Fruit fly (Drosophila melanogaster) whole organism, prepupa: ENCODE measurements around the gene Targ3.

Experiments used
- Blimp-1 ChIP-seq: fragments of 200-800 bp; sonication (Bioruptor generic); optimal IDR thresholded peaks from 3 replicates; lab custom pipeline; 2017; ENCODE audit warnings: missing biosample characterization, missing genetic modification characterization, mild to moderate bottlenecking, moderate library complexity, missing genetic modification reagents
- CG10631 ChIP-seq: fragments of 200-800 bp; sonication (Bioruptor generic); optimal IDR thresholded peaks from 2 replicates; lab custom pipeline; 2016; ENCODE audit warnings: missing biosample characterization, missing genetic modification characterization
- CG10669 ChIP-seq: fragments of 200-800 bp; sonication (Bioruptor generic); optimal IDR thresholded peaks from 3 replicates; lab custom pipeline; 2018; ENCODE audit warnings: missing biosample characterization, mild to moderate bottlenecking, missing genetic modification characterization, moderate library complexity
- CG11762 ChIP-seq: fragments of 200-800 bp; sonication (Bioruptor generic); optimal IDR thresholded peaks from 3 replicates; lab custom pipeline; 2016; ENCODE audit warnings: missing biosample characterization, missing genetic modification characterization; ENCODE audit not compliant: insufficient read depth
- CG11902 ChIP-seq: fragments of 200-800 bp; sonication (Bioruptor generic); optimal IDR thresholded peaks from 3 replicates; lab custom pipeline; 2016; ENCODE audit warnings: missing biosample characterization, missing genetic modification characterization
- CG15336 ChIP-seq: fragments of 200-800 bp; sonication (Bioruptor generic); IDR thresholded peaks from 2 replicates; pipeline ENCODE4 v1.3.6; 2022; ENCODE audit warnings: missing biosample characterization, missing genetic modification characterization
- CG1621 ChIP-seq: fragments of 200-800 bp; sonication (Bioruptor generic); optimal IDR thresholded peaks from 3 replicates; lab custom pipeline; 2018; ENCODE audit warnings: missing biosample characterization, mild to moderate bottlenecking, missing genetic modification characterization
- CG16779 ChIP-seq: fragments of 200-800 bp; sonication (Bioruptor generic); optimal IDR thresholded peaks from 3 replicates; lab custom pipeline; 2017; ENCODE audit warnings: missing biosample characterization, mild to moderate bottlenecking, missing genetic modification characterization
- CG3032 ChIP-seq: fragments of 200-800 bp; optimal IDR thresholded peaks from 2 replicates; lab custom pipeline; 2019; ENCODE audit warnings: missing biosample characterization, mild to moderate bottlenecking, missing genetic modification characterization, moderate library complexity
- CG31627 ChIP-seq: fragments of 200-800 bp; sonication (Bioruptor generic); optimal IDR thresholded peaks from 3 replicates; lab custom pipeline; 2016; ENCODE audit warnings: missing biosample characterization, missing genetic modification characterization
- CG32006 ChIP-seq: fragments of 200-800 bp; sonication (Bioruptor generic); optimal IDR thresholded peaks from 3 replicates; lab custom pipeline; 2017; ENCODE audit warnings: missing biosample characterization, mild to moderate bottlenecking, missing genetic modification characterization
- CG34406 ChIP-seq: fragments of 200-800 bp; sonication (Bioruptor generic); optimal IDR thresholded peaks from 3 replicates; lab custom pipeline; 2016; ENCODE audit warnings: missing biosample characterization, missing genetic modification characterization
- CG3919 ChIP-seq: fragments of 200-800 bp; sonication (Bioruptor generic); optimal IDR thresholded peaks from 3 replicates; lab custom pipeline; 2016; ENCODE audit warnings: missing biosample characterization, missing genetic modification characterization
- CG6163 ChIP-seq: fragments of 200-800 bp; sonication (Bioruptor generic); IDR thresholded peaks from 3 replicates; pipeline ENCODE4 v1.3.6; 2022; ENCODE audit warnings: missing biosample characterization, missing genetic modification characterization
- CG6276 ChIP-seq: fragments of 200-800 bp; sonication (Bioruptor generic); optimal IDR thresholded peaks from 2 replicates; lab custom pipeline; 2017; ENCODE audit warnings: missing biosample characterization, mild to moderate bottlenecking, missing genetic modification characterization
- CG6808 ChIP-seq: fragments of 200-800 bp; sonication (Bioruptor generic); optimal IDR thresholded peaks from 3 replicates; lab custom pipeline; 2017; ENCODE audit warnings: missing biosample characterization, missing genetic modification characterization, mild to moderate bottlenecking, moderate library complexity, missing genetic modification reagents
- CG6854 ChIP-seq: fragments of 200-800 bp; sonication (Bioruptor generic); optimal IDR thresholded peaks from 2 replicates; lab custom pipeline; 2017; ENCODE audit warnings: missing biosample characterization, mild to moderate bottlenecking, missing genetic modification characterization
- CG7368 ChIP-seq: fragments of 200-800 bp; sonication (Bioruptor generic); optimal IDR thresholded peaks from 3 replicates; lab custom pipeline; 2016; ENCODE audit warnings: missing biosample characterization, missing genetic modification characterization
- CG8632 ChIP-seq: fragments of 200-800 bp; sonication (Bioruptor generic); optimal IDR thresholded peaks from 3 replicates; lab custom pipeline; 2016; ENCODE audit warnings: missing biosample characterization, missing genetic modification characterization
- CG9139 ChIP-seq: fragments of 200-800 bp; sonication (Bioruptor generic); optimal IDR thresholded peaks from 3 replicates; lab custom pipeline; 2017; ENCODE audit warnings: missing biosample characterization, mild to moderate bottlenecking, missing genetic modification characterization
- Eip78C ChIP-seq: fragments of 200-800 bp; sonication (Bioruptor generic); peaks from one replicate; lab custom pipeline; 2016; ENCODE audit warnings: missing biosample characterization, missing genetic modification characterization
- Eip93F ChIP-seq: fragments of 200-800 bp; sonication (Bioruptor generic); optimal IDR thresholded peaks from 2 replicates; lab custom pipeline; 2016; ENCODE audit warnings: missing biosample characterization, mild to moderate bottlenecking, missing genetic modification characterization
- Ets96B ChIP-seq: fragments of 200-800 bp; optimal IDR thresholded peaks from 2 replicates; lab custom pipeline; 2019; ENCODE audit warnings: missing biosample characterization, mild to moderate bottlenecking, missing genetic modification characterization, moderate library complexity
- Gug ChIP-seq: fragments of 200-800 bp; sonication (Bioruptor generic); IDR thresholded peaks from 2 replicates; pipeline ENCODE4 v1.3.6; 2022; ENCODE audit warnings: missing biosample characterization, missing genetic modification characterization
- Hr38 ChIP-seq: sonication (Bioruptor generic); optimal IDR thresholded peaks from 2 replicates; lab custom pipeline; 2016; ENCODE audit warnings: missing biosample characterization, missing genetic modification characterization
- Hr39 ChIP-seq: fragments of 200-800 bp; sonication (Bioruptor generic); optimal IDR thresholded peaks from 2 replicates; lab custom pipeline; 2016; ENCODE audit warnings: missing biosample characterization, missing genetic modification characterization
- Hr4 ChIP-seq: fragments of 200-800 bp; sonication (Bioruptor generic); optimal IDR thresholded peaks from 3 replicates; lab custom pipeline; 2016; ENCODE audit warnings: missing biosample characterization, missing genetic modification characterization
- Met ChIP-seq: fragments of 200-800 bp; sonication (Bioruptor generic); optimal IDR thresholded peaks from 3 replicates; lab custom pipeline; 2016; ENCODE audit warnings: missing biosample characterization, missing genetic modification characterization
- Smox ChIP-seq: fragments of 200-800 bp; sonication (Bioruptor generic); optimal IDR thresholded peaks from 3 replicates; lab custom pipeline; 2016; ENCODE audit warnings: missing biosample characterization, missing genetic modification characterization
- Sox102F ChIP-seq: fragments of 200-800 bp; sonication (Bioruptor generic); optimal IDR thresholded peaks from 2 replicates; lab custom pipeline; 2016; ENCODE audit warnings: missing biosample characterization, mild to moderate bottlenecking, missing genetic modification characterization
- achi ChIP-seq: fragments of 200-800 bp; sonication (Bioruptor generic); optimal IDR thresholded peaks from 3 replicates; lab custom pipeline; 2016; ENCODE audit warnings: missing biosample characterization, missing genetic modification characterization
- acj6 ChIP-seq: fragments of 200-800 bp; sonication (Bioruptor generic); optimal IDR thresholded peaks from 3 replicates; lab custom pipeline; 2016; ENCODE audit warnings: missing biosample characterization, missing genetic modification characterization
- dac ChIP-seq: fragments of 200-800 bp; sonication (Bioruptor generic); optimal IDR thresholded peaks from 2 replicates; lab custom pipeline; 2017; ENCODE audit warnings: missing biosample characterization, mild to moderate bottlenecking, missing genetic modification characterization
- dsx ChIP-seq: fragments of 200-800 bp; optimal IDR thresholded peaks from 3 replicates; lab custom pipeline; 2019; ENCODE audit warnings: missing biosample characterization, mild to moderate bottlenecking, missing genetic modification characterization, moderate library complexity; ENCODE audit not compliant: poor library complexity, severe bottlenecking
- eg ChIP-seq: fragments of 200-800 bp; sonication (Bioruptor generic); IDR thresholded peaks from 3 replicates; pipeline ENCODE4 v1.3.6; 2022; ENCODE audit warnings: missing biosample characterization, missing genetic modification characterization
- fd59A ChIP-seq: fragments of 200-800 bp; sonication (Bioruptor generic); optimal IDR thresholded peaks from 2 replicates; lab custom pipeline; 2017; ENCODE audit warnings: missing biosample characterization, mild to moderate bottlenecking, missing genetic modification characterization, missing genetic modification reagents
- fkh ChIP-seq: fragments of 200-800 bp; sonication (Bioruptor generic); optimal IDR thresholded peaks from 3 replicates; lab custom pipeline; 2017; ENCODE audit warnings: missing biosample characterization, mild to moderate bottlenecking, missing genetic modification characterization, moderate library complexity
- lz ChIP-seq: fragments of 200-800 bp; sonication (Bioruptor generic); optimal IDR thresholded peaks from 3 replicates; lab custom pipeline; 2016; ENCODE audit warnings: missing biosample characterization, missing genetic modification characterization
- net ChIP-seq: fragments of 200-800 bp; sonication (Bioruptor generic); optimal IDR thresholded peaks from 3 replicates; lab custom pipeline; 2016; ENCODE audit warnings: missing biosample characterization, missing genetic modification characterization
- pdm3 ChIP-seq: fragments of 200-800 bp; sonication (Bioruptor generic); optimal IDR thresholded peaks from 3 replicates; lab custom pipeline; 2016; ENCODE audit warnings: missing biosample characterization, missing genetic modification characterization
- salr ChIP-seq, 2 experiments: fragments of 200-800 bp; sonication (Bioruptor generic); optimal IDR thresholded peaks; 3 replicates each; lab custom pipeline; 2016 to 2018; ENCODE audit warnings: missing biosample characterization in 2 of 2, missing genetic modification characterization in 2 of 2, mild to moderate bottlenecking in 1 of 2
- ss ChIP-seq, 2 experiments: fragments of 200-800 bp; sonication (Bioruptor generic); optimal IDR thresholded peaks; 2 replicates in 1 of 2; 3 replicates in 1 of 2; lab custom pipeline; 2017 to 2018; ENCODE audit warnings: mild to moderate bottlenecking in 2 of 2, missing biosample characterization in 2 of 2, missing genetic modification characterization in 2 of 2, moderate library complexity in 1 of 2
- svp ChIP-seq: fragments of 200-800 bp; sonication (Bioruptor generic); peaks from one replicate; lab custom pipeline; 2016; ENCODE audit warnings: missing biosample characterization, missing genetic modification characterization
- topi ChIP-seq: fragments of 200-800 bp; sonication (Bioruptor generic); optimal IDR thresholded peaks from 3 replicates; lab custom pipeline; 2016; ENCODE audit warnings: missing biosample characterization, missing genetic modification characterization
- vri ChIP-seq: fragments of 200-800 bp; sonication (Bioruptor generic); optimal IDR thresholded peaks from 3 replicates; lab custom pipeline; 2016; ENCODE audit warnings: missing biosample characterization, mild to moderate bottlenecking, missing genetic modification characterization

Gene Targ3

DNA sequence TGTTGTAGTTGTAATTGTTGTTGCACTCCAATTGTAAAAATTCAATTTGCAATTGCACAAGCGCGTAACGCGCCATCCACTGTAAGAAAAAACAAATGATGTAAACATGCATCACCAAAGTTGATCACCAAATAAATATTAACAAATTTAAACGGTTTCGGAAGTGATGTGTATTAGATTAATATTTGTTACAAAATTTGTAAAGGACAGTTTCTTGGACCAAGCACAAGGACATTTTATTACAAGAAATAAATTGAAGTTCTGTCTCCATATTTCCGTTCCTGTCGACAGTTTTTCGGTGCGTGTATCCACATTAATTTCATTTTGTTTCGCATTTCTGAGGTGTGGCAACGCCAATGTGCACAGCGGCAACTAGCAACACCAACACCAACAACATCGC, 33.1 kb downstream of the Targ3 start (continued):
- TF ChIP-seq CG3919 (GFP tag; lab: Kevin White, UChicago), result peak; percentile 29
- TF ChIP-seq CG32006 (GFP tag; lab: Kevin White, UChicago), result peak; percentile 90
- no peak for TF ChIP-seq fkh (GFP tag; lab: Kevin White, UChicago)
- no peak for TF ChIP-seq Sox102F (GFP tag; lab: Kevin White, UChicago)
- no peak for TF ChIP-seq Eip93F (GFP tag; lab: Kevin White, UChicago)
- TF ChIP-seq CG6276 (GFP tag; lab: Kevin White, UChicago), result peak; percentile 88
- no peak for TF ChIP-seq CG10631 (GFP tag; lab: Kevin White, UChicago)
- no peak for TF ChIP-seq Ets96B (tag; lab: Kevin White, UChicago)
- TF ChIP-seq dac (GFP tag; lab: Kevin White, UChicago), result peak; percentile 78
- no peak for TF ChIP-seq CG6854 (GFP tag; lab: Kevin White, UChicago)
- no peak for TF ChIP-seq CG3032 (tag; lab: Kevin White, UChicago)
- TF ChIP-seq CG34406 (GFP tag; lab: Kevin White, UChicago), result no peak
- TF ChIP-seq CG9139 (GFP tag; lab: Kevin White, UChicago), result no peak
- no peak for TF ChIP-seq ss (GFP tag; optimal IDR thresholded peaks at IDR 0.05; lab: Kevin White, UChicago)
- TF ChIP-seq CG11762, result peak; percentile 19
- peak; percentile 82 for TF ChIP-seq eg (GFP tag; lab: Robert Waterston, UW)
- TF ChIP-seq lz (GFP tag; lab: Kevin White, UChicago), result no peak
- no peak for TF ChIP-seq fd59A
- no peak for TF ChIP-seq CG1621 (tag; lab: Kevin White, UChicago)
- no peak for TF ChIP-seq dsx

DNA sequence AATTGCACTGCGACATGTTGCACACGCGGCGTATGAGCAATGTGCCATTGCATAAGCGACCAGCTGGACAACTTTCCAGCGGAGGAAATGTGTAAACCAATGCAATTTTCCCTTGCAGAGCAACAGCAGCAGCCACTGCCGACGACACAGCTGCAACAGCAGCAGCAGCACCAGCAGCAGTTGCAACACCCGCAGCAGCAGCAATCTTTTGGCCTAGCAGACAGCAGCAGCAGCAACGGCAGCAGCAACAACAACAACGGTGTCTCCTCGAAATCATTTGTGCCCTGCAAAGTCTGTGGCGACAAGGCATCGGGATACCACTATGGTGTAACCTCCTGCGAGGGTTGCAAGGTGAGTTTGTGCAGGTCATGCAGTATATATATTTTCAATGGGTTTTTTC, 34.1 kb downstream of the Targ3 start:
- no peak for TF ChIP-seq Hr4
- no peak for TF ChIP-seq Eip93F (GFP tag; lab: Kevin White, UChicago)
- TF ChIP-seq CG34406 (GFP tag; lab: Kevin White, UChicago), result no peak
- no peak for TF ChIP-seq salr (GFP tag; optimal IDR thresholded peaks at IDR 0.05; lab: Kevin White, UChicago)
- TF ChIP-seq net, result no peak
- TF ChIP-seq CG7368 (GFP tag; lab: Kevin White, UChicago), result no peak
- no peak for TF ChIP-seq CG31627 (GFP tag; lab: Kevin White, UChicago)
- no peak for TF ChIP-seq Hr39
- no peak for TF ChIP-seq pdm3 (GFP tag; lab: Kevin White, UChicago)
- TF ChIP-seq fd59A, result no peak
- TF ChIP-seq Hr38 (GFP tag; lab: Kevin White, UChicago), result no peak
- TF ChIP-seq Blimp-1 (GFP tag; lab: Kevin White, UChicago), result no peak
- TF ChIP-seq dac (GFP tag; lab: Kevin White, UChicago), result no peak
- no peak for TF ChIP-seq vri (GFP tag; lab: Kevin White, UChicago)
- TF ChIP-seq fkh (GFP tag; lab: Kevin White, UChicago), result no peak
- no peak for TF ChIP-seq Smox (GFP tag; lab: Kevin White, UChicago)
- no peak for TF ChIP-seq topi (GFP tag; lab: Kevin White, UChicago)

DNA sequence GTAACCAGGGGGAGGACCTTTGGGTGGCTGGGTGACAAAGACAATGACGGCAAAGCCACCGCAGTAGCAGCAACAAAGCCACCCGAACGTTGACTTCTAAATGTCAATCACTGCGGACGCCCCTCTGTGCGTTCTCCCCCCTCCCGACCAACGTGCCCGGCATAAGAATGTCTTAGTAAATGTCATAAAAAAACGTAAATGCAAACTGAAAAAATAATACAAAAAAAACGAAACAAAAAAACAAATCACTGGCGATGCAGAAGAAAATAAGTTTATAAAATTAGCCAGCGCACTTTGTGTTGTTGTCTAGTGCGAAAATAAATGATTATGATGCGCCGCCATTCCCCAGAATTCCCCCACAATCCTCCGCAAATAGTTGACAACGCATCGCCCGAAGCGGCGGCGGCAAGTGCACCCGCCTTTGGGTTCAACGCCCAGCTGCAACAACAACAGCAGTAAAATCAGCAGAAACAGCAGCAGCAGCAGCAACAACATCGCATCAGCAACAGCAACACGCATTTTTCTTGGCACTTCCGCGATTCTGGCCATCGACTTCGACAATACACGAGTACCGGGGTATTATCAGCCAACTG, 40.4 kb downstream of the Targ3 start:
- no peak for TF ChIP-seq CG1621 (tag; lab: Kevin White, UChicago)
- TF ChIP-seq CG10669, result no peak
- peak; percentile 69; the same call in 1 of the 3 replicates for TF ChIP-seq CG6163 (GFP tag; lab: Robert Waterston, UW)
- peak; percentile 6 for TF ChIP-seq CG6808 (GFP tag; lab: Kevin White, UChicago)
- peak; percentile 95 for TF ChIP-seq CG6276 (GFP tag; lab: Kevin White, UChicago)
- TF ChIP-seq CG15336 (GFP tag; lab: Robert Waterston, UW), result peak; percentile 83
- TF ChIP-seq acj6 (GFP tag; lab: Kevin White, UChicago), result no peak
- TF ChIP-seq Met (GFP tag; lab: Kevin White, UChicago), result no peak
- peak; percentile 21; the same call in 1 of the 2 replicates for TF ChIP-seq Gug (GFP tag; lab: Robert Waterston, UW)
- peak; percentile 48 for TF ChIP-seq CG16779 (tag; lab: Kevin White, UChicago)
- no peak for TF ChIP-seq Hr39
- TF ChIP-seq CG32006 (GFP tag; lab: Kevin White, UChicago), result peak; percentile 73
- peak; percentile 36 for TF ChIP-seq net
- TF ChIP-seq Hr38 (GFP tag; lab: Kevin White, UChicago), result no peak
- peak; percentile 90 for TF ChIP-seq eg (GFP tag; lab: Robert Waterston, UW)
- TF ChIP-seq salr (GFP tag; optimal IDR thresholded peaks at IDR 0.05; lab: Kevin White, UChicago), result peak in 1 of 2 experiments; percentile 70
- TF ChIP-seq Sox102F (GFP tag; lab: Kevin White, UChicago), result no peak
- TF ChIP-seq CG6854 (GFP tag; lab: Kevin White, UChicago), result no peak
- TF ChIP-seq Eip78C, result peak; percentile 83
- no peak for TF ChIP-seq svp (GFP tag; lab: Kevin White, UChicago)
- no peak for TF ChIP-seq CG11902 (GFP tag; lab: Kevin White, UChicago)
- TF ChIP-seq dsx, result no peak
- TF ChIP-seq dac (GFP tag; lab: Kevin White, UChicago), result no peak
- no peak for TF ChIP-seq Blimp-1 (GFP tag; lab: Kevin White, UChicago)
- TF ChIP-seq achi (GFP tag; lab: Kevin White, UChicago), result peak; percentile 4
- no peak for TF ChIP-seq CG8632
